Fruit fly (Drosophila melanogaster) whole organism, wandering third instar larva: ENCODE measurements around the gene CG32984.

Source experiments
- Abd-B ChIP-seq: fragments of >200 bp; optimal IDR thresholded peaks from 2 replicates; lab custom pipeline; 2017; ENCODE audit warnings: missing biosample characterization, missing genetic modification characterization
- CG32264 ChIP-seq: fragments of 200-800 bp; sonication (Bioruptor generic); optimal IDR thresholded peaks from 2 replicates; lab custom pipeline; 2016; ENCODE audit warnings: missing biosample characterization, missing genetic modification characterization
- CG9705 ChIP-seq: fragments of 200-800 bp; sonication (Bioruptor generic); optimal IDR thresholded peaks from 2 replicates; lab custom pipeline; 2018; ENCODE audit warnings: missing biosample characterization, mild to moderate bottlenecking, missing genetic modification characterization
- CrebA ChIP-seq: fragments of 200-800 bp; sonication (Bioruptor generic); optimal IDR thresholded peaks from 2 replicates; lab custom pipeline; 2016; ENCODE audit warnings: missing biosample characterization, mild to moderate bottlenecking, missing genetic modification characterization, borderline replicate concordance
- Dfd ChIP-seq: fragments of >200 bp; optimal IDR thresholded peaks from 2 replicates; lab custom pipeline; 2017; ENCODE audit warnings: missing biosample characterization, missing genetic modification characterization
- Dif ChIP-seq: fragments of 200-275, 200-300 bp; sonication (Bioruptor generic); optimal IDR thresholded peaks from 2 replicates; lab custom pipeline; 2018; ENCODE audit warnings: missing biosample characterization, missing genetic modification characterization; ENCODE audit not compliant: partially characterized antibody
- GATAd ChIP-seq: sonication (Bioruptor generic); optimal IDR thresholded peaks from 2 replicates; lab custom pipeline; 2016; ENCODE audit warnings: missing biosample characterization, missing genetic modification characterization
- HLH106 ChIP-seq: fragments of 200-800 bp; optimal IDR thresholded peaks from 3 replicates; lab custom pipeline; 2019; ENCODE audit warnings: missing biosample characterization, mild to moderate bottlenecking, missing genetic modification characterization, moderate library complexity
- Hnf4 ChIP-seq: fragments of 200-800 bp; sonication (Bioruptor generic); optimal IDR thresholded peaks from 2 replicates; lab custom pipeline; 2016; ENCODE audit warnings: missing biosample characterization, mild to moderate bottlenecking, missing genetic modification characterization
- Hr78 ChIP-seq: fragments of >200 bp; optimal IDR thresholded peaks from 2 replicates; lab custom pipeline; 2017; ENCODE audit warnings: missing biosample characterization, missing genetic modification characterization
- Hr83 ChIP-seq: fragments of 200-300 bp; sonication (Bioruptor generic); optimal IDR thresholded peaks from 2 replicates; lab custom pipeline; 2016; ENCODE audit warnings: missing biosample characterization, mild to moderate bottlenecking, missing genetic modification characterization, moderate library complexity; ENCODE audit not compliant: poor library complexity, severe bottlenecking
- Jra ChIP-seq: sonication (Bioruptor generic); optimal IDR thresholded peaks from 2 replicates; lab custom pipeline; 2016; ENCODE audit warnings: missing biosample characterization, missing genetic modification characterization
- Mio ChIP-seq: sonication (Bioruptor generic); optimal IDR thresholded peaks from 2 replicates; lab custom pipeline; 2016; ENCODE audit warnings: missing biosample characterization, missing genetic modification characterization
- Myc ChIP-seq: fragments of >200 bp; optimal IDR thresholded peaks from 2 replicates; lab custom pipeline; 2017
- N ChIP-seq: fragments of >200 bp; optimal IDR thresholded peaks from 2 replicates; lab custom pipeline; 2018; ENCODE audit warnings: missing biosample characterization, missing external identifiers, missing genetic modification characterization
- OdsH ChIP-seq: fragments of 200-800 bp; sonication (Bioruptor generic); optimal IDR thresholded peaks from 2 replicates; lab custom pipeline; 2016; ENCODE audit warnings: missing biosample characterization, mild to moderate bottlenecking, missing genetic modification characterization
- Rel ChIP-seq, 2 experiments: fragments of 200-800 bp; sonication (Bioruptor generic) in 1 of 2; optimal IDR thresholded peaks; 2 replicates in 1 of 2; 3 replicates in 1 of 2; lab custom pipeline; 2016 to 2019; ENCODE audit warnings: mild to moderate bottlenecking in 2 of 2, missing biosample characterization in 2 of 2, missing genetic modification characterization in 2 of 2, moderate library complexity in 1 of 2
- Sp1 ChIP-seq: fragments of 200-800 bp; sonication (Bioruptor generic); optimal IDR thresholded peaks from 3 replicates; lab custom pipeline; 2019; ENCODE audit warnings: missing biosample characterization, mild to moderate bottlenecking, missing genetic modification characterization, moderate library complexity
- Vsx2 ChIP-seq: fragments of 200-300, 225-300 bp; sonication (Bioruptor generic); optimal IDR thresholded peaks from 2 replicates; lab custom pipeline; 2018; ENCODE audit warnings: missing biosample characterization, missing genetic modification characterization; ENCODE audit not compliant: partially characterized antibody
- br ChIP-seq: fragments of 200-800 bp; sonication (Bioruptor generic); optimal IDR thresholded peaks from 2 replicates; lab custom pipeline; 2016; ENCODE audit warnings: missing biosample characterization, missing genetic modification characterization
- brk ChIP-seq: fragments of 200-800 bp; sonication (Bioruptor generic); optimal IDR thresholded peaks from 2 replicates; lab custom pipeline; 2016; ENCODE audit warnings: missing biosample characterization, mild to moderate bottlenecking, missing genetic modification characterization
- dl ChIP-seq, 2 experiments: fragments of 175-275, 200-275 bp in 1 of 2; fragments of 200-275 bp in 1 of 2; sonication (Bioruptor generic); optimal IDR thresholded peaks; lab custom pipeline; 2018; ENCODE audit warnings: mild to moderate bottlenecking in 2 of 2, missing biosample characterization in 2 of 2, missing genetic modification characterization in 2 of 2, moderate library complexity in 2 of 2; ENCODE audit not compliant: partially characterized antibody in 2 of 2, insufficient read depth in 1 of 2
- dmrt93B ChIP-seq: fragments of 200-800 bp; sonication (Bioruptor generic); optimal IDR thresholded peaks from 2 replicates; lab custom pipeline; 2018; ENCODE audit warnings: missing biosample characterization, mild to moderate bottlenecking, missing genetic modification characterization
- dsf ChIP-seq: sonication (Bioruptor generic); optimal IDR thresholded peaks from 2 replicates; lab custom pipeline; 2016; ENCODE audit warnings: missing biosample characterization, missing genetic modification characterization, borderline replicate concordance
- ey ChIP-seq: fragments of 200-800 bp; sonication (Bioruptor generic); optimal IDR thresholded peaks from 2 replicates; lab custom pipeline; 2016; ENCODE audit warnings: missing biosample characterization, missing genetic modification characterization
- foxo ChIP-seq, 2 experiments: fragments of 200-800 bp; sonication (Bioruptor generic); optimal IDR thresholded peaks; 2 replicates in 1 of 2; 3 replicates in 1 of 2; lab custom pipeline; 2016 to 2017; ENCODE audit warnings: missing biosample characterization in 2 of 2, missing genetic modification characterization in 2 of 2
- fru ChIP-seq: fragments of 200-800 bp; sonication (Bioruptor generic); optimal IDR thresholded peaks from 3 replicates; lab custom pipeline; 2016; ENCODE audit warnings: missing biosample characterization, mild to moderate bottlenecking, missing genetic modification characterization
- h ChIP-seq: fragments of 200-800 bp; sonication (Bioruptor generic); optimal IDR thresholded peaks from 3 replicates; lab custom pipeline; 2016; ENCODE audit warnings: missing biosample characterization, mild to moderate bottlenecking, missing genetic modification characterization
- jim ChIP-seq: fragments of 175-275, 200-325 bp; sonication (Bioruptor generic); optimal IDR thresholded peaks from 2 replicates; lab custom pipeline; 2016; ENCODE audit warnings: missing biosample characterization, mild to moderate bottlenecking, missing genetic modification characterization
- lola ChIP-seq: fragments of >200 bp; optimal IDR thresholded peaks from 2 replicates; lab custom pipeline; 2017; ENCODE audit warnings: missing biosample characterization, missing genetic modification characterization
- pan ChIP-seq: fragments of >200 bp; optimal IDR thresholded peaks from 2 replicates; lab custom pipeline; 2017
- psq ChIP-seq: fragments of 200-800 bp; sonication (Bioruptor generic); optimal IDR thresholded peaks from 3 replicates; lab custom pipeline; 2017; ENCODE audit warnings: missing biosample characterization, mild to moderate bottlenecking, missing genetic modification characterization, moderate library complexity
- rgr ChIP-seq: fragments of 200-800 bp; sonication (Bioruptor generic); optimal IDR thresholded peaks from 3 replicates; lab custom pipeline; 2016; ENCODE audit warnings: missing biosample characterization, mild to moderate bottlenecking, missing genetic modification characterization
- sage ChIP-seq: fragments of 200-800 bp; sonication (Bioruptor generic); optimal IDR thresholded peaks from 2 replicates; lab custom pipeline; 2016; ENCODE audit warnings: missing biosample characterization, mild to moderate bottlenecking, missing genetic modification characterization
- sv ChIP-seq: fragments of 200-800 bp; sonication (Bioruptor generic); optimal IDR thresholded peaks from 3 replicates; lab custom pipeline; 2016; ENCODE audit warnings: missing biosample characterization, missing genetic modification characterization
- tai ChIP-seq: sonication (Bioruptor generic); optimal IDR thresholded peaks from 2 replicates; lab custom pipeline; 2016; ENCODE audit warnings: missing biosample characterization, missing genetic modification characterization
- usp ChIP-seq: fragments of >200 bp; optimal IDR thresholded peaks from 2 replicates; lab custom pipeline; 2017; ENCODE audit warnings: missing biosample characterization, missing genetic modification characterization
- woc ChIP-seq: sonication (Bioruptor generic); optimal IDR thresholded peaks from 2 replicates; lab custom pipeline; 2016; ENCODE audit warnings: missing biosample characterization, mild to moderate bottlenecking, missing genetic modification characterization

Gene CG32984

DNA sequence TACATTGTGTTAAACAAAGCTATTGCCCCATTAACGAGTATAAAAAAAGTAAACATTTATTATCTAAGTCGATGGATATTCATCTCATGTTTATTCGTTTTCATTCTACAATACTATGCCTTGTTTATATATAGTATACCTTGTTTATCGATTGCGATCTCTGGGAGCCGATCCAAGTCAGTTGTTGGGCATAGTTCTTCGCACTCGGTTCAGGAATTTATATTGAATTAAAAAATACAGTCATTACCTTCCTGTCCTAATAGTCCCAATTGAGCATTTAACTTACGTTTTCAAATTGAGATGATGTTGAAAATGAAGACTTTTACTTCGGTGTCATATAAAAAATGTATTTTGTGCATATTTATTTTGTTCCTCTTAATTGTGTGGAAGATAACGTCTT lies at the start of gene CG32984:
CG32984 (plus strand) TSS at position 301 of the 400 bp plus-strand sequence.
- no peak for TF ChIP-seq dmrt93B (GFP tag; lab: Kevin White, UChicago)
- TF ChIP-seq Jra: no peak
- TF ChIP-seq rgr (GFP tag; lab: Kevin White, UChicago): no peak
- TF ChIP-seq usp: no peak
- no peak for TF ChIP-seq CG32264 (GFP tag; lab: Kevin White, UChicago)

DNA sequence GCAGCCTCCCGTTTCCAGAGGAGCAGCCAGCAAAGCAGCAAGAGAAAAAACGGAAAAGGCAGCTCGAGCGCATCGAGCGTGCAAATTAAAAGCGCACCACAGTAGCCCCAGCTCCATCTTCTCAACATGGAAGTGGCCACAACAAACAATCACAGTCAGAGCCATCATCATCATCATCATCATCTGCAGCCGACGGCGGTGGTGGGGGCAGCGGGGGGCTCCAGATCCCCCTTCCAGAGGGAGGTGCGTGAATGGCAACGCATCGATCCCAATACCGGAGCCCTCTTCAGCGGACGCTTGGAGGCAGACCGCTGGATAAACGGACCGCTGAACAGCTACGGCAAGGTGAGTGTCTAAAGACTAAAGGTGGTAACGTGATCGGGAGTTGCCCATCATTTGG lies 49.0 kb upstream of the CG32984 start:
- no peak for TF ChIP-seq Sp1 (GFP tag; lab: Kevin White, UChicago)
- TF ChIP-seq CG32264 (GFP tag; lab: Kevin White, UChicago): no peak
- TF ChIP-seq lola (GFP tag; lab: Kevin White, UChicago): no peak
- TF ChIP-seq CrebA (GFP tag; lab: Kevin White, UChicago): no peak
- TF ChIP-seq dsf (GFP tag; lab: Kevin White, UChicago): no peak
- no peak for TF ChIP-seq sv (GFP tag; lab: Kevin White, UChicago)
- no peak for TF ChIP-seq br (GFP tag; lab: Kevin White, UChicago)
- no peak for TF ChIP-seq rgr (GFP tag; lab: Kevin White, UChicago)
- no peak for TF ChIP-seq dl (GFP tag; optimal IDR thresholded peaks at IDR 0.05; lab: Kevin White, UChicago; ENCODE audit: insufficient read depth in 1 of 2, partially characterized antibody in 2 of 2)
- TF ChIP-seq tai (GFP tag; lab: Kevin White, UChicago): no peak
- TF ChIP-seq Hr83 (GFP tag; lab: Kevin White, UChicago): no peak
- no peak for TF ChIP-seq h
- no peak for TF ChIP-seq brk (GFP tag; lab: Kevin White, UChicago)
- no peak for TF ChIP-seq pan
- TF ChIP-seq jim (GFP tag; lab: Kevin White, UChicago): no peak
- TF ChIP-seq Hnf4 (GFP tag; lab: Kevin White, UChicago): no peak
- no peak for TF ChIP-seq HLH106
- TF ChIP-seq Dif (GFP tag; lab: Kevin White, UChicago): no peak

DNA sequence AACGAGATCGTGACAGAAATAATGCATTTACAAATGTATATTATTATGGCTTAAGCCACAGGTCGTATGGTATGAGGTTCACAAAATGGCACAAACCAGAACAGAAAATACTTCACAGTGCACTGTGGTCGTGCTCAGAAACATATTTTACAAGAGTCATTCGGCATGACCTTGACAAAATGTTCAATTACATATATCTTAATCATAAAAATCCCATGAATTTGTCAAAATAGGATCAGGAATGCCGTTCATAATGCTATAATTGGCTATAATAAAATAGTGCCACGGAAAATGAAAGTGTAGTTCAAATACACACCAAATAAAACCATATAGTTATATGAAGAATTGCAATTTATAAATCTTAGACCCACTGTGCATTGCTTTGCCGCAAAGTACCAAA lies 45.1 kb upstream of the CG32984 start:
- no peak for TF ChIP-seq HLH106
- TF ChIP-seq dl (GFP tag; optimal IDR thresholded peaks at IDR 0.05; lab: Kevin White, UChicago; ENCODE audit: insufficient read depth in 1 of 2, partially characterized antibody in 2 of 2): no peak
- TF ChIP-seq br (GFP tag; lab: Kevin White, UChicago): no peak

- no peak for TF ChIP-seq Mio (GFP tag; lab: Kevin White, UChicago)
- TF ChIP-seq ey (GFP tag; lab: Kevin White, UChicago): peak; percentile 82
- no peak for TF ChIP-seq Vsx2 (GFP tag; lab: Kevin White, UChicago)
- no peak for TF ChIP-seq jim (GFP tag; lab: Kevin White, UChicago)
- TF ChIP-seq Myc (lab: Kevin White, UChicago): no peak
- TF ChIP-seq h: peak; percentile 91
- no peak for TF ChIP-seq Dfd (GFP tag; lab: Kevin White, UChicago)
- no peak for TF ChIP-seq pan
- peak; percentile 55 for TF ChIP-seq CG32264 (GFP tag; lab: Kevin White, UChicago)
- peak; percentile 82 for TF ChIP-seq woc
- no peak for TF ChIP-seq Hr83 (GFP tag; lab: Kevin White, UChicago)
- TF ChIP-seq rgr (GFP tag; lab: Kevin White, UChicago): peak; percentile 89
- TF ChIP-seq fru (GFP tag; lab: Kevin White, UChicago): peak; percentile 88
- no peak for TF ChIP-seq Dif (GFP tag; lab: Kevin White, UChicago)
- TF ChIP-seq sv (GFP tag; lab: Kevin White, UChicago): no peak
- no peak for TF ChIP-seq tai (GFP tag; lab: Kevin White, UChicago)
- peak; percentile 79 for TF ChIP-seq psq
- no peak for TF ChIP-seq CG9705 (GFP tag; lab: Kevin White, UChicago)
- no peak for TF ChIP-seq CrebA (GFP tag; lab: Kevin White, UChicago)
- TF ChIP-seq dmrt93B (GFP tag; lab: Kevin White, UChicago): peak; percentile 49
- TF ChIP-seq lola (GFP tag; lab: Kevin White, UChicago): no peak
- TF ChIP-seq GATAd (GFP tag; lab: Kevin White, UChicago): no peak
- no peak for TF ChIP-seq N
- peak; percentile 69 for TF ChIP-seq Rel (GFP tag; optimal IDR thresholded peaks at IDR 0.05; lab: Kevin White, UChicago)
- no peak for TF ChIP-seq Rel (tag; optimal IDR thresholded peaks at IDR 0.05; lab: Kevin White, UChicago)
- TF ChIP-seq foxo (GFP tag; optimal IDR thresholded peaks at IDR 0.05; lab: Kevin White, UChicago): peak in 1 of 2 experiments; percentile 89
- no peak for TF ChIP-seq dl (GFP tag; optimal IDR thresholded peaks at IDR 0.05; lab: Kevin White, UChicago; ENCODE audit: insufficient read depth in 1 of 2, partially characterized antibody in 2 of 2)
- peak; percentile 75 for TF ChIP-seq Sp1 (GFP tag; lab: Kevin White, UChicago)
- no peak for TF ChIP-seq usp
- peak; percentile 46 for TF ChIP-seq Jra
- TF ChIP-seq br (GFP tag; lab: Kevin White, UChicago): peak; percentile 78
- TF ChIP-seq brk (GFP tag; lab: Kevin White, UChicago): peak; percentile 88
- peak; percentile 81 for TF ChIP-seq Hnf4 (GFP tag; lab: Kevin White, UChicago)
- TF ChIP-seq OdsH (GFP tag; lab: Kevin White, UChicago): peak; percentile 87
- TF ChIP-seq dsf (GFP tag; lab: Kevin White, UChicago): no peak
- TF ChIP-seq Abd-B (GFP tag; lab: Kevin White, UChicago): no peak
- TF ChIP-seq Hr78 (GFP tag; lab: Kevin White, UChicago): no peak
- TF ChIP-seq sage: peak; percentile 76
- TF ChIP-seq HLH106: peak; percentile 81
Measured at dm6 chr2L:8920294-8920693, 44.5 kb upstream of the CG32984 start.
